Worm (Caenorhabditis elegans): ENCODE data around the gene gst-3.
A peak's percentile ranks its signal among the peaks of the same experiment; 100 is the strongest.

The gst-3 gene

ce11 chrIV:10176252-10176730 is 36.2 kb upstream of the gst-3 start, which contains the start of gene rack-1:
Gene rack-1 (plus strand): TSS chrIV:10176680.
- TF ChIP-seq cebp-1 (GFP tag; IDR thresholded peaks at IDR 0.05): no peak
- TF ChIP-seq cebp-1 (tag; optimal IDR thresholded peaks at IDR 0.05): peak; percentile 30
- peak; percentile 63 for TF ChIP-seq snpc-3.4 (tag; optimal IDR thresholded peaks at IDR 0.05)
- TF ChIP-seq mes-4 (tag; optimal IDR thresholded peaks at IDR 0.05): no peak
- peak; percentile 54 for TF ChIP-seq snpc-4 (GFP tag; optimal IDR thresholded peaks at IDR 0.05)
- peak in 2 of 4 experiments; percentile 4 to 30 for TF ChIP-seq snpc-4 (tag; optimal IDR thresholded peaks at IDR 0.05)
- TF ChIP-seq efl-1 (GFP tag; optimal IDR thresholded peaks at IDR 0.05): peak; percentile 23
- TF ChIP-seq lsl-1 (GFP tag; optimal IDR thresholded peaks at IDR 0.05): peak; percentile 15
- no peak for TF ChIP-seq B0261.1 (tag; optimal IDR thresholded peaks at IDR 0.05)
- TF ChIP-seq F23B12.7 (tag; optimal IDR thresholded peaks at IDR 0.05; ENCODE audit: insufficient read depth): peak; percentile 81
- peak; percentile 47; the same call in 1 of the 2 replicates for TF ChIP-seq mcd-1 (GFP tag; IDR thresholded peaks at IDR 0.05)
- TF ChIP-seq xnd-1 (tag; optimal IDR thresholded peaks at IDR 0.05): no peak
- TF ChIP-seq lin-54 (GFP tag; optimal IDR thresholded peaks at IDR 0.05): peak; percentile 26
- TF ChIP-seq lin-40 (tag; optimal IDR thresholded peaks at IDR 0.05): peak; percentile 28
- TF ChIP-seq madf-6 (GFP tag; IDR thresholded peaks at IDR 0.05): peak; percentile 58
- TF ChIP-seq ZK185.1 (tag; optimal IDR thresholded peaks at IDR 0.05; ENCODE audit: poor library complexity, severe bottlenecking): no peak
- TF ChIP-seq tbp1 (GFP tag; optimal IDR thresholded peaks at IDR 0.05): peak; percentile 28
- peak; percentile 46; the same call in 1 of the 2 replicates for TF ChIP-seq egrh-3 (GFP tag; IDR thresholded peaks at IDR 0.05)
- TF ChIP-seq hmg-1.2 (GFP tag; IDR thresholded peaks at IDR 0.05): peak; percentile 33; the same call in 1 of the 2 replicates
- TF ChIP-seq F33H1.4 (GFP tag; IDR thresholded peaks at IDR 0.05): peak; percentile 91
- TF ChIP-seq F49E8.2 (tag; optimal IDR thresholded peaks at IDR 0.05; ENCODE audit: insufficient read depth): peak; percentile 1
- TF ChIP-seq unc-62 (GFP tag; optimal IDR thresholded peaks at IDR 0.05): no peak
- peak; percentile 9; the same call in 1 of the 2 replicates for TF ChIP-seq pbrm-1 (GFP tag; IDR thresholded peaks at IDR 0.05)
- peak; percentile 14 for TF ChIP-seq nhr-80 (tag; optimal IDR thresholded peaks at IDR 0.05)
- TF ChIP-seq ztf-18 (tag; optimal IDR thresholded peaks at IDR 0.05): no peak

DNA sequence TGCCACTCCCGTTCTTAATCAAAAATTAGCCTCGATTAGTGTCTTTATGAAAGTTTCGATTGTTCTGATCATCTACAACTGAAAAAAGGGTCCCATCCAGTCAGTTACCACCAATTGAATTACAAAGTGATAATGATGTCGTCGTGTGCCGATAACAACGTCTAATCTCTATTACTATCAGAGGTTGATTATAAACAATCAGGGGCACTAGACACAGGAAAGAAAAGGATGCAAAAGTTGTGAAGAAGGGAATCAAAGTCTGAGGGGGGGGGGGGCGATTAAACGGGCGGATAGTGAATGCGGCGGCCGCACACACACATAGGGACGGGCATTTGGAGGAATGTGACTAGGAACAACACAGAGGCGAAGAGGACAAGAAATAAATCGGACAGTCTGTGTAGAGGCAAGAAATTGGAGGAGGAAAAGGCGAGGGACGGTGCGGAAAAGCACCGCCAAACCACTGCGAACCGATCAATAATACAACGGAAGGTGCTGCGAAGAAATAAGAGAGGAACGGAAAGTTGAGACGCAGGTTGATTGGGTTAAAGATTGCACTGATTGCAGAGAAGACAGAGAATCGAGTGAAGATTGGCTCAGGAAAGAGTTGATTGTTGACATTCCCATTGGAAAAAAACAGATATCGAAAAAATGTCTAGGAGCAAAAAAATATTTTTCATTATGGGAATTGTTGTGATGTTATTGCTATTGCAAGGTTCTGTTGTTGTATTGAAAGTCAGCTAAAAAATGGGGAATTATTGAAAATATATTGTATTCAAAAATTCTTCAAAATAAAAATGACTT is 35.1 kb upstream of the gst-3 start:
- TF ChIP-seq F49E8.2 (tag; optimal IDR thresholded peaks at IDR 0.05; ENCODE audit: insufficient read depth): no peak
- no peak for TF ChIP-seq rcor-1 (GFP tag; IDR thresholded peaks at IDR 0.05)
- TF ChIP-seq F37B4.10 (GFP tag; IDR thresholded peaks at IDR 0.05): 0 out of 2 replicates have a peak, but pooled peaks have one; percentile 20
- TF ChIP-seq let-526 (GFP tag; IDR thresholded peaks at IDR 0.05): no peak
- no peak for TF ChIP-seq D2030.7 (GFP tag; IDR thresholded peaks at IDR 0.05)
- TF ChIP-seq mel-28 (tag; optimal IDR thresholded peaks at IDR 0.05; ENCODE audit: borderline replicate concordance): no peak
- TF ChIP-seq B0035.1 (tag; optimal IDR thresholded peaks at IDR 0.05): no peak
- TF ChIP-seq sea-2 (GFP tag; IDR thresholded peaks at IDR 0.05): no peak
- no peak for TF ChIP-seq egrh-3 (GFP tag; IDR thresholded peaks at IDR 0.05)
- no peak for TF ChIP-seq F23B12.7 (tag; optimal IDR thresholded peaks at IDR 0.05; ENCODE audit: insufficient read depth)
- no peak for TF ChIP-seq hsf-1 (GFP tag; IDR thresholded peaks at IDR 0.05)
- TF ChIP-seq madf-6 (GFP tag; IDR thresholded peaks at IDR 0.05): no peak
- TF ChIP-seq ztf-3 (GFP tag; optimal IDR thresholded peaks at IDR 0.05): no peak
- no peak for TF ChIP-seq nhr-90 (tag; optimal IDR thresholded peaks at IDR 0.05)
- TF ChIP-seq lsy-27 (tag; optimal IDR thresholded peaks at IDR 0.05; ENCODE audit: borderline replicate concordance, insufficient read depth): no peak
- TF ChIP-seq F22D6.2 (tag; optimal IDR thresholded peaks at IDR 0.05): no peak
- TF ChIP-seq him-1 (tag; optimal IDR thresholded peaks at IDR 0.05): no peak
- no peak for TF ChIP-seq Y56A3A.18 (GFP tag; IDR thresholded peaks at IDR 0.05)
- peak; percentile 10 for TF ChIP-seq nhr-80 (tag; optimal IDR thresholded peaks at IDR 0.05)
- TF ChIP-seq Y95B8A.8 (GFP tag; IDR thresholded peaks at IDR 0.05): no peak
- no peak for TF ChIP-seq mcd-1 (GFP tag; IDR thresholded peaks at IDR 0.05)
- TF ChIP-seq sptf-2 (GFP tag; optimal IDR thresholded peaks at IDR 0.05): no peak
- no peak for TF ChIP-seq ZK185.1 (tag; optimal IDR thresholded peaks at IDR 0.05; ENCODE audit: poor library complexity, severe bottlenecking)
- TF ChIP-seq hmg-1.2 (GFP tag; IDR thresholded peaks at IDR 0.05): peak; percentile 10; the same call in 1 of the 2 replicates
- TF ChIP-seq B0336.3 (GFP tag; IDR thresholded peaks at IDR 0.05): no peak
- TF ChIP-seq die-1 (tag; optimal IDR thresholded peaks at IDR 0.05): no peak
- TF ChIP-seq ztf-22 (GFP tag; optimal IDR thresholded peaks at IDR 0.05): no peak

Data from whole organism, young adult.